Worm (Caenorhabditis elegans) whole organism, L1 larva: ENCODE results near the gene sre-42.
A peak's percentile ranks its signal among the peaks of the same experiment; 100 is the strongest.

ENCODE experiments used
- C04F5.9 ChIP-seq: sonication (generic microtip); optimal IDR thresholded peaks from 2 replicates; lab custom pipeline; 2016; ENCODE audit warnings: missing genetic modification characterization, missing compliant biosample characterization
- C16A3.4 ChIP-seq: fragments of 150-350 bp; optimal IDR thresholded peaks from 2 replicates; lab custom pipeline; 2014; ENCODE audit warnings: missing biosample characterization, missing genetic modification characterization
- F16B12.6 ChIP-seq: fragments of 150-350 bp; optimal IDR thresholded peaks from 2 replicates; lab custom pipeline; 2014; ENCODE audit warnings: missing biosample characterization, missing genetic modification characterization
- Y116A8C.19 ChIP-seq: sonication (generic microtip); optimal IDR thresholded peaks from 2 replicates; lab custom pipeline; 2016; ENCODE audit warnings: missing compliant biosample characterization, missing genetic modification characterization, borderline replicate concordance
- aha-1 ChIP-seq: fragments of 150-350 bp; optimal IDR thresholded peaks from 2 replicates; lab custom pipeline; 2014; ENCODE audit warnings: missing biosample characterization, missing genetic modification characterization
- aly-2 ChIP-seq: fragments of 150-350 bp; optimal IDR thresholded peaks from 2 replicates; lab custom pipeline; 2014; ENCODE audit warnings: missing biosample characterization, missing genetic modification characterization
- ama-1 ChIP-seq: fragments of 150-350 bp; optimal IDR thresholded peaks from 2 replicates; lab custom pipeline; 2014
- blmp-1 ChIP-seq: fragments of 150-350 bp; optimal IDR thresholded peaks from 2 replicates; lab custom pipeline; 2014; ENCODE audit warnings: missing biosample characterization, missing genetic modification characterization
- ceh-8 ChIP-seq: fragments of 200-800 bp; sonication (Bioruptor generic); optimal IDR thresholded peaks from 2 replicates; lab custom pipeline; 2018; ENCODE audit warnings: mild to moderate bottlenecking, missing genetic modification characterization, moderate library complexity, missing compliant biosample characterization
- ceh-82 ChIP-seq, 3 experiments: fragments of 150-350 bp in 1 of 3; sonication (generic microtip) in 2 of 3; optimal IDR thresholded peaks; 2 replicates each; lab custom pipeline; 2014 to 2017; ENCODE audit warnings: missing biosample characterization in 3 of 3, missing genetic modification characterization in 3 of 3
- ces-1 ChIP-seq: fragments of 150-350 bp; optimal IDR thresholded peaks from 2 replicates; lab custom pipeline; 2014; ENCODE audit warnings: missing biosample characterization, missing genetic modification reagents, missing genetic modification characterization
- dpl-1 ChIP-seq, 3 experiments: fragments of 150-350 bp in 2 of 3; sonication (generic microtip) in 1 of 3; optimal IDR thresholded peaks; 2 replicates each; lab custom pipeline; 2014 to 2017; ENCODE audit warnings: missing biosample characterization in 3 of 3, missing genetic modification characterization in 3 of 3, missing genetic modification reagents in 3 of 3
- efl-1 ChIP-seq, 4 experiments: fragments of 150-350 bp; optimal IDR thresholded peaks in 3 of 4; peaks in 1 of 4; 1 replicate in 1 of 4; 2 replicates in 3 of 4; lab custom pipeline; 2014; ENCODE audit warnings: missing biosample characterization in 2 of 4, missing genetic modification characterization in 2 of 4, missing genetic modification reagents in 2 of 4
- efl-3 ChIP-seq: fragments of 200-800 bp; sonication (Bioruptor generic); optimal IDR thresholded peaks from 2 replicates; lab custom pipeline; 2018; ENCODE audit warnings: mild to moderate bottlenecking, missing genetic modification characterization, missing compliant biosample characterization
- elt-3 ChIP-seq, 6 experiments: fragments of 150-350 bp in 1 of 6; sonication (generic microtip); optimal IDR thresholded peaks; 2 replicates each; lab custom pipeline; 2017 to 2018; ENCODE audit warnings: missing biosample characterization in 6 of 6, missing genetic modification characterization in 6 of 6, inconsistent platforms in 1 of 6
- ets-5 ChIP-seq: fragments of 200-800 bp; sonication (Bioruptor generic); IDR thresholded peaks from 2 replicates; pipeline ENCODE4 v1.3.6; 2022; ENCODE audit warnings: missing genetic modification characterization, missing compliant biosample characterization
- fkh-10 ChIP-seq: sonication (generic microtip); optimal IDR thresholded peaks from 2 replicates; lab custom pipeline; 2017; ENCODE audit warnings: missing biosample characterization, missing genetic modification reagents, missing genetic modification characterization
- grh-1 ChIP-seq: fragments of 200-800 bp; sonication (Bioruptor generic); IDR thresholded peaks from 2 replicates; pipeline ENCODE4 v1.3.6; 2022; ENCODE audit warnings: missing genetic modification reagents, missing genetic modification characterization, missing compliant biosample characterization
- hlh-17 ChIP-seq: fragments of 200-800 bp; sonication (Bioruptor generic); optimal IDR thresholded peaks from 2 replicates; lab custom pipeline; 2018; ENCODE audit warnings: missing genetic modification characterization, mild to moderate bottlenecking, missing compliant biosample characterization, moderate library complexity, borderline replicate concordance
- irx-1 ChIP-seq: sonication (generic microtip); optimal IDR thresholded peaks from 2 replicates; lab custom pipeline; 2016; ENCODE audit warnings: missing genetic modification characterization, missing compliant biosample characterization
- lin-14 ChIP-seq: fragments of 200-800 bp; sonication (Bioruptor generic); optimal IDR thresholded peaks from 2 replicates; lab custom pipeline; 2018; ENCODE audit warnings: mild to moderate bottlenecking, missing genetic modification characterization, moderate library complexity, missing compliant biosample characterization
- lin-35 ChIP-seq, 2 experiments: fragments of 150-350 bp; optimal IDR thresholded peaks; 2 replicates each; lab custom pipeline; 2014; ENCODE audit warnings: missing biosample characterization in 2 of 2, missing genetic modification characterization in 2 of 2, missing genetic modification reagents in 2 of 2
- lsy-2 ChIP-seq, 2 experiments: fragments of 150-350 bp; optimal IDR thresholded peaks; 2 replicates each; lab custom pipeline; 2014; ENCODE audit warnings: missing biosample characterization in 2 of 2, missing genetic modification characterization in 2 of 2
- mab-9 ChIP-seq: fragments of 200-800 bp; sonication (Bioruptor generic); IDR thresholded peaks from 2 replicates; pipeline ENCODE4 v1.3.6; 2022; ENCODE audit warnings: missing genetic modification reagents, missing genetic modification characterization, missing compliant biosample characterization
- mep-1 ChIP-seq: fragments of 150-350 bp; optimal IDR thresholded peaks from 2 replicates; lab custom pipeline; 2014; ENCODE audit warnings: missing biosample characterization, missing genetic modification characterization
- nhr-11 ChIP-seq: fragments of 150-350 bp; optimal IDR thresholded peaks from 2 replicates; lab custom pipeline; 2014; ENCODE audit warnings: missing biosample characterization, missing genetic modification characterization
- nhr-12 ChIP-seq: sonication (generic microtip); optimal IDR thresholded peaks from 2 replicates; lab custom pipeline; 2017; ENCODE audit warnings: missing biosample characterization, missing genetic modification characterization
- nhr-20 ChIP-seq: sonication (generic microtip); optimal IDR thresholded peaks from 2 replicates; lab custom pipeline; 2016; ENCODE audit warnings: mild to moderate bottlenecking, missing genetic modification characterization, missing compliant biosample characterization
- nhr-28 ChIP-seq: fragments of 150-350 bp; optimal IDR thresholded peaks from 2 replicates; lab custom pipeline; 2014; ENCODE audit warnings: missing biosample characterization, missing genetic modification characterization
- nhr-47 ChIP-seq: sonication (generic microtip); optimal IDR thresholded peaks from 2 replicates; lab custom pipeline; 2016; ENCODE audit warnings: mild to moderate bottlenecking, missing genetic modification characterization, moderate library complexity, missing compliant biosample characterization
- nhr-71 ChIP-seq: sonication (generic microtip); optimal IDR thresholded peaks from 2 replicates; lab custom pipeline; 2016; ENCODE audit warnings: mild to moderate bottlenecking, missing genetic modification characterization, moderate library complexity, missing compliant biosample characterization
- nhr-76 ChIP-seq: sonication (generic microtip); optimal IDR thresholded peaks from 2 replicates; lab custom pipeline; 2017; ENCODE audit warnings: missing biosample characterization, missing genetic modification characterization
- pqm-1 ChIP-seq: sonication (generic microtip); optimal IDR thresholded peaks from 3 replicates; lab custom pipeline; 2017; ENCODE audit warnings: missing biosample characterization, missing genetic modification characterization
- rnt-1 ChIP-seq: sonication (generic microtip); optimal IDR thresholded peaks from 2 replicates; lab custom pipeline; 2016; ENCODE audit warnings: mild to moderate bottlenecking, missing genetic modification characterization, moderate library complexity, missing compliant biosample characterization
- snu-23 ChIP-seq: sonication (generic microtip); optimal IDR thresholded peaks from 2 replicates; lab custom pipeline; 2016; ENCODE audit warnings: missing genetic modification characterization, missing compliant biosample characterization
- sptf-1 ChIP-seq: fragments of 150-350 bp; optimal IDR thresholded peaks from 2 replicates; lab custom pipeline; 2014; ENCODE audit warnings: missing biosample characterization, missing genetic modification characterization
- sup-37 ChIP-seq: fragments of 200-800 bp; sonication (Bioruptor generic); optimal IDR thresholded peaks from 2 replicates; lab custom pipeline; 2018; ENCODE audit warnings: mild to moderate bottlenecking, missing genetic modification characterization, missing compliant biosample characterization
- swsn-7 ChIP-seq: sonication (generic microtip); optimal IDR thresholded peaks from 2 replicates; lab custom pipeline; 2016; ENCODE audit warnings: missing genetic modification characterization, missing compliant biosample characterization
- xbp-1 ChIP-seq: sonication (generic microtip); optimal IDR thresholded peaks from 2 replicates; lab custom pipeline; 2016; ENCODE audit warnings: missing genetic modification characterization, missing compliant biosample characterization
- zip-4 ChIP-seq: fragments of 200-800 bp; sonication (Bioruptor generic); optimal IDR thresholded peaks from 2 replicates; lab custom pipeline; 2018; ENCODE audit warnings: mild to moderate bottlenecking, missing genetic modification characterization, moderate library complexity, missing compliant biosample characterization

Gene sre-42

ce11 chrII:12343710-12344109, 43.0 kb downstream of the sre-42 start:
- no peak for TF ChIP-seq nhr-76 (tag; lab: Kevin White, UChicago)
- no peak for TF ChIP-seq aha-1 (tag; lab: Kevin White, UChicago)
- no peak for TF ChIP-seq pqm-1 (tag; lab: Kevin White, UChicago)
- no peak for TF ChIP-seq sptf-1 (tag; lab: Kevin White, UChicago)
- no peak for TF ChIP-seq nhr-71
- TF ChIP-seq efl-3 (GFP tag; lab: Kevin White, UChicago) = no peak
- no peak for TF ChIP-seq ets-5 (GFP tag; lab: Robert Waterston, UW)
- TF ChIP-seq hlh-17 (GFP tag; lab: Kevin White, UChicago) = no peak
- TF ChIP-seq nhr-47 (tag; lab: Kevin White, UChicago) = no peak
- no peak for TF ChIP-seq aly-2
- TF ChIP-seq mab-9 (GFP tag; lab: Robert Waterston, UW) = no peak
- TF ChIP-seq nhr-11 = no peak
- no peak for TF ChIP-seq Y116A8C.19 (tag; lab: Kevin White, UChicago)
- no peak for TF ChIP-seq nhr-12 (tag; lab: Kevin White, UChicago)
- no peak for TF ChIP-seq nhr-28 (tag; lab: Kevin White, UChicago)
- TF ChIP-seq zip-4 (GFP tag; lab: Kevin White, UChicago) = no peak
- no peak for TF ChIP-seq sup-37 (GFP tag; lab: Kevin White, UChicago)
- no peak for TF ChIP-seq F16B12.6 (tag; lab: Kevin White, UChicago)

- TF ChIP-seq sup-37 (GFP tag; lab: Kevin White, UChicago) = no peak
- no peak for TF ChIP-seq nhr-76 (tag; lab: Kevin White, UChicago)
- TF ChIP-seq swsn-7 = no peak
- TF ChIP-seq nhr-47 (tag; lab: Kevin White, UChicago) = no peak
- no peak for TF ChIP-seq ceh-82 (tag; optimal IDR thresholded peaks at IDR 0.05; lab: Kevin White, UChicago)
- no peak for TF ChIP-seq zip-4 (GFP tag; lab: Kevin White, UChicago)
- TF ChIP-seq grh-1 (GFP tag; lab: Robert Waterston, UW) = no peak
- TF ChIP-seq, all 84 proteins: peak for 0
Observed at ce11 chrII:12342928-12343327, 43.8 kb downstream of the sre-42 start.

ce11 chrII:12341566-12342223, 45.0 kb downstream of the sre-42 start:
- TF ChIP-seq nhr-20 (tag; lab: Kevin White, UChicago) = peak; percentile 38
- TF ChIP-seq ama-1 (lab: Kevin White, UChicago) = no peak
- peak; percentile 30 to 57 (median 41) for TF ChIP-seq dpl-1 (GFP tag; optimal IDR thresholded peaks at IDR 0.05; lab: Kevin White, UChicago)
- no peak for TF ChIP-seq sptf-1 (tag; lab: Kevin White, UChicago)
- no peak for TF ChIP-seq swsn-7
- peak in 1 of 6 experiments; percentile 42 for TF ChIP-seq elt-3 (tag; optimal IDR thresholded peaks at IDR 0.05; lab: Kevin White, UChicago)
- peak; percentile 8 for TF ChIP-seq snu-23 (GFP tag; lab: Kevin White, UChicago)
- TF ChIP-seq blmp-1 (tag; lab: Kevin White, UChicago) = peak; percentile 6
- TF ChIP-seq fkh-10 (GFP tag; lab: Kevin White, UChicago) = no peak
- peak; percentile 19 to 42 for TF ChIP-seq efl-1 (optimal IDR thresholded peaks at IDR 0.05; lab: Kevin White, UChicago)
- TF ChIP-seq efl-1 (GFP tag; optimal IDR thresholded peaks at IDR 0.05 in 1 of 2; lab: Kevin White, UChicago) = peak; percentile 58 to 95
- no peak for TF ChIP-seq nhr-76 (tag; lab: Kevin White, UChicago)
- TF ChIP-seq nhr-12 (tag; lab: Kevin White, UChicago) = no peak
- TF ChIP-seq ces-1 = no peak
- TF ChIP-seq lin-14 = peak; percentile 26
- TF ChIP-seq C04F5.9 (tag; lab: Kevin White, UChicago) = no peak
- peak; percentile 33 for TF ChIP-seq ceh-8
- TF ChIP-seq lsy-2 (tag; optimal IDR thresholded peaks at IDR 0.05; lab: Kevin White, UChicago) = peak in 1 of 2 experiments; percentile 48
- TF ChIP-seq rnt-1 (tag; lab: Kevin White, UChicago) = no peak
- peak; percentile 10 for TF ChIP-seq C16A3.4 (tag; lab: Kevin White, UChicago)
- TF ChIP-seq mep-1 (tag; lab: Kevin White, UChicago) = no peak
- TF ChIP-seq lin-35 (GFP tag; optimal IDR thresholded peaks at IDR 0.05; lab: Kevin White, UChicago) = peak; percentile 14 to 70
- TF ChIP-seq pqm-1 (tag; lab: Kevin White, UChicago) = no peak
- TF ChIP-seq xbp-1 = no peak
- TF ChIP-seq zip-4 (GFP tag; lab: Kevin White, UChicago) = no peak
- TF ChIP-seq irx-1 (tag; lab: Kevin White, UChicago) = no peak
- TF ChIP-seq, all 84 proteins: peak for 11
